Worm (Caenorhabditis elegans) whole organism, late embryonic: ENCODE results near the gene sri-28.

Source experiments
- C38D4.7 ChIP-seq: fragments of 200-800 bp; sonication (Bioruptor generic); optimal IDR thresholded peaks from 2 replicates; lab custom pipeline; 2018; ENCODE audit warnings: mild to moderate bottlenecking, missing genetic modification characterization, moderate library complexity, missing compliant biosample characterization
- K02D7.2 ChIP-seq: sonication (generic microtip); optimal IDR thresholded peaks from 2 replicates; lab custom pipeline; 2017; ENCODE audit warnings: mild to moderate bottlenecking, missing genetic modification characterization, missing compliant biosample characterization
- K09A11.1 ChIP-seq: sonication (generic microtip); optimal IDR thresholded peaks from 2 replicates; lab custom pipeline; 2017; ENCODE audit warnings: antibody characterized with exemption, mild to moderate bottlenecking, missing genetic modification characterization, missing compliant biosample characterization; ENCODE audit not compliant: insufficient read depth
- T23F11.4 ChIP-seq: fragments of 200-800 bp; sonication (Bioruptor generic); optimal IDR thresholded peaks from 2 replicates; lab custom pipeline; 2018; ENCODE audit warnings: mild to moderate bottlenecking, missing genetic modification characterization, missing compliant biosample characterization
- Y22D7AL.16 ChIP-seq: sonication (generic microtip); optimal IDR thresholded peaks from 2 replicates; lab custom pipeline; 2016; ENCODE audit warnings: missing genetic modification characterization, missing compliant biosample characterization
- ahr-1 ChIP-seq: sonication (generic microtip); optimal IDR thresholded peaks from 2 replicates; lab custom pipeline; 2016; ENCODE audit warnings: missing genetic modification characterization, missing compliant biosample characterization
- ama-1 ChIP-seq: fragments of 150-350 bp; optimal IDR thresholded peaks from 2 replicates; lab custom pipeline; 2014
- ceh-14 ChIP-seq: sonication (generic microtip); optimal IDR thresholded peaks from 2 replicates; lab custom pipeline; 2016; ENCODE audit warnings: missing genotype, missing genetic modification characterization, missing compliant biosample characterization
- ceh-24 ChIP-seq: sonication (generic microtip); optimal IDR thresholded peaks from 2 replicates; lab custom pipeline; 2016; ENCODE audit warnings: mild to moderate bottlenecking, missing genetic modification characterization, missing compliant biosample characterization
- ceh-31 ChIP-seq: sonication (generic microtip); optimal IDR thresholded peaks from 2 replicates; lab custom pipeline; 2016; ENCODE audit warnings: missing genetic modification characterization, missing compliant biosample characterization
- ceh-34 ChIP-seq: sonication (generic microtip); optimal IDR thresholded peaks from 2 replicates; lab custom pipeline; 2016; ENCODE audit warnings: mild to moderate bottlenecking, missing genetic modification characterization, missing compliant biosample characterization
- ceh-48 ChIP-seq: sonication (generic microtip); optimal IDR thresholded peaks from 2 replicates; lab custom pipeline; 2016; ENCODE audit warnings: missing genetic modification characterization, inconsistent platforms, missing compliant biosample characterization
- ceh-6 ChIP-seq: fragments of 200-800 bp; sonication (Bioruptor generic); optimal IDR thresholded peaks from 2 replicates; lab custom pipeline; 2018; ENCODE audit warnings: mild to moderate bottlenecking, missing genetic modification characterization, missing compliant biosample characterization
- che-1 ChIP-seq: sonication (generic microtip); optimal IDR thresholded peaks from 2 replicates; lab custom pipeline; 2016; ENCODE audit warnings: mild to moderate bottlenecking, missing genetic modification characterization, missing compliant biosample characterization
- dve-1 ChIP-seq: sonication (generic microtip); optimal IDR thresholded peaks from 2 replicates; lab custom pipeline; 2017; ENCODE audit warnings: antibody characterized with exemption, mild to moderate bottlenecking, missing genetic modification characterization, missing compliant biosample characterization
- ets-4 ChIP-seq: sonication (generic microtip); optimal IDR thresholded peaks from 2 replicates; lab custom pipeline; 2016; ENCODE audit warnings: missing genetic modification characterization, missing compliant biosample characterization
- fax-1 ChIP-seq: sonication (generic microtip); optimal IDR thresholded peaks from 2 replicates; lab custom pipeline; 2016; ENCODE audit warnings: missing genotype, missing genetic modification characterization, missing compliant biosample characterization
- fkh-6 ChIP-seq: sonication (generic microtip); optimal IDR thresholded peaks from 2 replicates; lab custom pipeline; 2016; ENCODE audit warnings: missing genetic modification characterization, missing compliant biosample characterization
- gmeb-2 ChIP-seq: sonication (generic microtip); optimal IDR thresholded peaks from 2 replicates; lab custom pipeline; 2016; ENCODE audit warnings: missing genetic modification characterization, inconsistent platforms, missing compliant biosample characterization
- hlh-13 ChIP-seq: fragments of 200-800 bp; sonication (Bioruptor generic); optimal IDR thresholded peaks from 2 replicates; lab custom pipeline; 2018; ENCODE audit warnings: mild to moderate bottlenecking, missing genetic modification characterization, missing compliant biosample characterization
- hlh-15 ChIP-seq: sonication (generic microtip); optimal IDR thresholded peaks from 2 replicates; lab custom pipeline; 2016; ENCODE audit warnings: missing genetic modification characterization, missing compliant biosample characterization
- hlh-30 ChIP-seq: sonication (generic microtip); optimal IDR thresholded peaks from 2 replicates; lab custom pipeline; 2017; ENCODE audit warnings: antibody characterized with exemption, missing genetic modification characterization, missing compliant biosample characterization; ENCODE audit not compliant: insufficient read depth
- hlh-6 ChIP-seq: sonication (generic microtip); optimal IDR thresholded peaks from 2 replicates; lab custom pipeline; 2016; ENCODE audit warnings: missing genotype, missing genetic modification characterization, missing compliant biosample characterization
- hlh-8 ChIP-seq: sonication (generic microtip); optimal IDR thresholded peaks from 2 replicates; lab custom pipeline; 2016; ENCODE audit warnings: missing genotype, missing genetic modification characterization, missing compliant biosample characterization
- lim-6 ChIP-seq: sonication (generic microtip); optimal IDR thresholded peaks from 2 replicates; lab custom pipeline; 2016; ENCODE audit warnings: missing genetic modification characterization, missing compliant biosample characterization
- mec-3 ChIP-seq: sonication (generic microtip); optimal IDR thresholded peaks from 2 replicates; lab custom pipeline; 2016; ENCODE audit warnings: borderline replicate concordance, missing genetic modification characterization, missing compliant biosample characterization
- nfya-1 ChIP-seq: sonication (generic microtip); optimal IDR thresholded peaks from 2 replicates; lab custom pipeline; 2017; ENCODE audit warnings: missing genetic modification characterization, mild to moderate bottlenecking, missing compliant biosample characterization, antibody characterized with exemption, moderate library complexity
- nhr-11 ChIP-seq: fragments of 150-350 bp; optimal IDR thresholded peaks from 2 replicates; lab custom pipeline; 2014; ENCODE audit warnings: missing biosample characterization, missing genetic modification characterization
- nhr-232 ChIP-seq: sonication (generic microtip); optimal IDR thresholded peaks from 2 replicates; lab custom pipeline; 2016; ENCODE audit warnings: missing genetic modification characterization, missing compliant biosample characterization
- pax-1 ChIP-seq: fragments of 150-350 bp; optimal IDR thresholded peaks from 2 replicates; lab custom pipeline; 2014; ENCODE audit warnings: missing biosample characterization, missing genetic modification characterization
- pha-2 ChIP-seq: sonication (generic microtip); optimal IDR thresholded peaks from 2 replicates; lab custom pipeline; 2017; ENCODE audit warnings: mild to moderate bottlenecking, missing genetic modification characterization, missing compliant biosample characterization
- pha-4 ChIP-seq: fragments of 150-350 bp; optimal IDR thresholded peaks from 2 replicates; lab custom pipeline; 2018; ENCODE audit warnings: missing biosample characterization, missing genetic modification reagents, missing genetic modification characterization
- pqm-1 ChIP-seq: sonication (generic microtip); optimal IDR thresholded peaks from 2 replicates; lab custom pipeline; 2016; ENCODE audit warnings: missing genetic modification characterization, missing compliant biosample characterization
- pros-1 ChIP-seq: fragments of 150-350 bp; optimal IDR thresholded peaks from 2 replicates; lab custom pipeline; 2014; ENCODE audit warnings: missing biosample characterization, missing genetic modification reagents, missing genetic modification characterization
- rnt-1 ChIP-seq: sonication (generic microtip); optimal IDR thresholded peaks from 2 replicates; lab custom pipeline; 2016; ENCODE audit warnings: missing genetic modification characterization, missing compliant biosample characterization
- sox-4 ChIP-seq: sonication (generic microtip); optimal IDR thresholded peaks from 2 replicates; lab custom pipeline; 2017; ENCODE audit warnings: mild to moderate bottlenecking, missing genetic modification characterization, inconsistent platforms, missing compliant biosample characterization
- syd-9 ChIP-seq: sonication (generic microtip); optimal IDR thresholded peaks from 2 replicates; lab custom pipeline; 2016; ENCODE audit warnings: mild to moderate bottlenecking, missing genetic modification characterization, moderate library complexity, missing compliant biosample characterization
- unc-42 ChIP-seq: sonication (generic microtip); optimal IDR thresholded peaks from 2 replicates; lab custom pipeline; 2016; ENCODE audit warnings: missing genotype, missing genetic modification characterization, missing compliant biosample characterization
- unc-86 ChIP-seq: sonication (generic microtip); optimal IDR thresholded peaks from 2 replicates; lab custom pipeline; 2016; ENCODE audit warnings: missing genetic modification characterization, missing compliant biosample characterization

The sri-28 gene

DNA sequence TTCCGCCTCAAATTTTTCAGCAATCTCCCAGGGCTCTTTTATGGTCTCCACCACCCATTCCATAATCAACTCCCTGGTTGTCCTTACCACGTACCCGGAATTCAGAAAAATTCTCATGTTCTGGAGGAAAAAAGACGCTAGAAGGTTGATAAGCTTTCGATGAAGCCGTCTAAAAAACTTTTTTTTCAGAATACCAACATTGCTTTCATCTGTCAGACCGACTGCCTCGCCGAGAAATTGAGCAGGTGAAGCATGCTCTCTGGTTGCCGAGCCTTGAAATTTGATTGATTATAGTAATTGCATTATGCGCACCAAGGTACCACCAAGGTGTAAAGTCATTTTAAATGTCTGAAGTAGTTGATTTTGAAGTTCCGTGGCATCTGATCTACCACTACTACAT is 2.6 kb upstream of the sri-28 start, which contains the start of gene sri-30:
TSS of gene sri-30 (plus strand) at position 301 of the 400 bp plus-strand sequence.
- TF ChIP-seq ama-1 (lab: Kevin White, UChicago) (no peak), pros-1 (tag; lab: Kevin White, UChicago) (no peak), rnt-1 (tag; lab: Kevin White, UChicago) (no peak), pha-2 (tag; lab: Kevin White, UChicago) (no peak), dve-1 (tag; lab: Kevin White, UChicago) (no peak), hlh-15 (tag; lab: Kevin White, UChicago) (no peak), hlh-6 (tag; lab: Kevin White, UChicago) (no peak), lim-6 (tag; lab: Kevin White, UChicago) (no peak), ceh-6 (GFP tag; lab: Kevin White, UChicago) (no peak), hlh-30 (no peak), C38D4.7 (GFP tag; lab: Kevin White, UChicago) (no peak), unc-42 (tag; lab: Kevin White, UChicago) (no peak), K09A11.1 (no peak), pha-4 (tag; lab: Kevin White, UChicago) (no peak), che-1 (tag; lab: Kevin White, UChicago) (no peak), hlh-8 (no peak), sox-4 (tag; lab: Kevin White, UChicago) (no peak)
- TF ChIP-seq, all 69 proteins: peak for 0

DNA sequence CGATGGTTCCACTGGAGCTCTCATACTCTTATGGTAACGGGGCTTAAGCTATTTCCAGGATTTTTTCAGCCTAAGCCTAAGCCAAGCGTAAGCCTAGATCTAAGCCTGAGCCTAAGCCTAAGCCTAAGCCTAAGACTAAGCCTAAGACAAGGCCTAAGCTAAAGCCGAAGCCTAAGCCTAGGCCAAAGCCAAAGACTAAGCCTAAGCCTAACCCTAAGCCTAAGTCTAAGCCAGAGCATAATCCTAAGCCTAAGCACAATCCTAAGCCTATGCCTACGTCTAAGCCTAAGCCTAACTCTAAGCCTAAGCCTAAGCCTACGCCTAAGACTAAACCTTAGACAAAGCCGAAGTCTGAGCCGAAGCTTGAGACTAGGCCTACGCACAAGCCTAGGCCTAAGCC is 511 bp downstream of the sri-28 start:
- TF ChIP-seq unc-86 (tag; lab: Kevin White, UChicago) (no peak), dve-1 (tag; lab: Kevin White, UChicago) (peak; percentile 62)

DNA sequence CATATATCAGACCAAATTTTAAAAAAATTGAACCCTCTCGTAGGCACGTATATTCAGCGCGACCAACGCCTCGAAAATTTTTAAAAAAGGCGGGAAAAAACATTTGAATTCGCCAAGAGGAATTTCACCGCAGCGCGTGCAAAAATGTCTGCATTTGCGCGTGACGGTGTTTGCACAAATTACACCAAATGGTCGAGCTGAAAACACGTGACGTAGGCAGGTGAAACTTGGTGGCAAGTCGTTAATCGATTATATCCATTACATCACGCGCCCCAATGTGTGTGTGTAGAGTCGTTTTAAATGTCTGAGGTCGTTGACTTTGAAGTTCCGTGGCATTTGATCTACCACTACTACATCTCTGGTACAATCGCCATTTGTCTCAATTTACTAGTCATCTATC is 2.2 kb downstream of the sri-28 start, which contains the start of gene sri-31:
TSS of gene sri-31 (plus strand) at position 301 of the 400 bp plus-strand sequence.
- TF ChIP-seq nhr-232 (tag; lab: Kevin White, UChicago): no peak

DNA sequence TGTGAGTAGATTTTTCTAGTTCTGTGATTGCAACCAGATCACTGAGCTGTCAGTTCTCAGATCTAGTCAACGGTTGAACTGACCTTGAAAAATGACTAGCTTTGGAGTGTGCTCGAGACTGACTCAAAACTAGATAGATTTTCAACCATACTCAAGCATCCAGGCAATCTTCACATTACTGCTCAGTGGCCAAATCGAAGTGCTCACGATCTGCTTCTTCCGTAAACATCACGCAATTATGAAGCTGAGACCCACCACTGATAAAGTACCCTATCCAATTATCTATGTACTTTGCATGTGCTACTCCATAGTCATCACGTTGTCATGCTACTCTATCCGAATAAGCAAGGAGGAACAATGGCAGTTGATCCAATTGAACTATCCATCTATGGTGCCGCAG is 2.9 kb downstream of the sri-28 start:
- no peak for TF ChIP-seq T23F11.4
- TF ChIP-seq pax-1 (tag; lab: Kevin White, UChicago): no peak
- TF ChIP-seq ceh-24 (tag; lab: Kevin White, UChicago): no peak
- no peak for TF ChIP-seq hlh-13 (GFP tag; lab: Kevin White, UChicago)

DNA sequence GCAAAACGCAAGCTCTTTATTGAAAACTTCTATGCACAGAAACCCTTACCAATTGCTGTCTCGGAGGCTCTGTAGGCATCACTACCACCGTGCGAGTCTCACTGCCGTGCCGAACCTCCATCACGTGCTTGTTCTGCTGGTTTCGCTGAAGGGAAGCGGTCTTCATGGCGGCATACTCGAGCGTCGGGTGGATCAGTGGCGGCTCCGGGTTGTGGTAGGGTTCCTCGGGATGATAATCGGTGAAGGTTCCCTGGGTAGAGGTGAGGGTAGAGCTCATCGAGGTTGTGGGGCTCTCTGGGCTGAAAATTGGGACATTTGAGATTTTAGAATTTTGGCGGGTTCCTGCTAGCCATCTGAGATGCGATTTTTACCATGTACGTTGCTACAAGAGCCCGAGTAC is 4.4 kb downstream of the sri-28 start:
- TF ChIP-seq Y22D7AL.16 (tag; lab: Kevin White, UChicago) (no peak), lim-6 (tag; lab: Kevin White, UChicago) (no peak), syd-9 (tag; lab: Kevin White, UChicago) (no peak), ets-4 (tag; lab: Kevin White, UChicago) (no peak), nfya-1 (tag; lab: Kevin White, UChicago) (no peak), ceh-34 (tag; lab: Kevin White, UChicago) (no peak), pqm-1 (tag; lab: Kevin White, UChicago) (no peak), fax-1 (tag; lab: Kevin White, UChicago) (no peak), sox-4 (tag; lab: Kevin White, UChicago) (no peak), ceh-31 (tag; lab: Kevin White, UChicago) (no peak), ahr-1 (tag; lab: Kevin White, UChicago) (no peak), ceh-14 (tag; lab: Kevin White, UChicago) (no peak), nhr-232 (tag; lab: Kevin White, UChicago) (no peak), ceh-48 (tag; lab: Kevin White, UChicago) (no peak), fkh-6 (tag; lab: Kevin White, UChicago) (no peak), K02D7.2 (no peak), gmeb-2 (no peak), pros-1 (tag; lab: Kevin White, UChicago) (no peak), mec-3 (tag; lab: Kevin White, UChicago) (no peak), nhr-11 (tag; lab: Kevin White, UChicago) (no peak)
